Fruit fly (Drosophila melanogaster) whole organism: ENCODE data around the gene CAH7.

Source experiments
- CG8478 ChIP-seq: fragments of >200 bp; optimal IDR thresholded peaks from 2 replicates; lab custom pipeline; 2018; ENCODE audit warnings: inconsistent platforms
- EcR ChIP-seq, 2 experiments: fragments of >200 bp; optimal IDR thresholded peaks; 2 replicates each; lab custom pipeline; 2017; ENCODE audit warnings: missing biosample characterization in 2 of 2, missing genetic modification characterization in 2 of 2, missing genetic modification reagents in 2 of 2
- usp ChIP-seq: fragments of >200 bp; optimal IDR thresholded peaks from 2 replicates; lab custom pipeline; 2017; ENCODE audit warnings: missing biosample characterization, missing genetic modification characterization, mixed read lengths

dm6 chr3R:10111150-10111814 lies 755 bp upstream of the CAH7 start:
- TF ChIP-seq usp (GFP tag; lab: Kevin White, UChicago) (no peak), EcR (GFP tag; optimal IDR thresholded peaks at IDR 0.05; lab: Kevin White, UChicago) (no peak), CG8478 (lab: Kevin White, UChicago) (no peak)
